Worm (Caenorhabditis elegans): Measurements from ENCODE around the gene T04G9.6.

ce11 chrX:828603-829002, 43.9 kb upstream of the T04G9.6 start, which contains the start of gene wdr-54:
- TF ChIP-seq ceh-82 (tag; optimal IDR thresholded peaks at IDR 0.05) (no peak), mdl-1 (tag; optimal IDR thresholded peaks at IDR 0.05) (no peak), Y5F2A.4 (GFP tag; optimal IDR thresholded peaks at IDR 0.05) (no peak), ama-1 (optimal IDR thresholded peaks at IDR 0.05) (no peak), nhr-237 (tag; optimal IDR thresholded peaks at IDR 0.05) (no peak), lim-7 (GFP tag; IDR thresholded peaks at IDR 0.05) (no peak), mxl-2 (GFP tag; conservative IDR thresholded peaks at IDR 0.05) (no peak), T26A8.4 (GFP tag; IDR thresholded peaks at IDR 0.05) (no peak), nhr-76 (tag; optimal IDR thresholded peaks at IDR 0.05) (no peak), nhr-42 (GFP tag; IDR thresholded peaks at IDR 0.05) (no peak), nhr-11 (tag; optimal IDR thresholded peaks at IDR 0.05) (no peak), nhr-10 (tag; optimal IDR thresholded peaks at IDR 0.05) (no peak), hif-1 (tag; optimal IDR thresholded peaks at IDR 0.05) (no peak), nhr-6 (tag; optimal IDR thresholded peaks at IDR 0.05) (no peak)

All from whole organism, L4 larva.